Fruit fly (Drosophila melanogaster) Kc167 (cell line): ENCODE data around the gene Arpc3A.

Experiments
- Myc ChIP-seq: fragments of >200 bp; optimal IDR thresholded peaks from 2 replicates; lab custom pipeline; 2017; ENCODE audit warnings: missing external identifiers
- h ChIP-seq: fragments of >200 bp; optimal IDR thresholded peaks from 3 replicates; lab custom pipeline; 2018; ENCODE audit warnings: missing external identifiers
- insv ChIP-seq: fragments of >200 bp; optimal IDR thresholded peaks from 3 replicates; lab custom pipeline; 2018; ENCODE audit warnings: missing external identifiers
- psq ChIP-seq: fragments of >200 bp; optimal IDR thresholded peaks from 2 replicates; lab custom pipeline; 2017; ENCODE audit warnings: missing external identifiers

- TF ChIP-seq psq (lab: Kevin White, UChicago) (no peak), insv (lab: Kevin White, UChicago) (no peak), Myc (lab: Kevin White, UChicago) (no peak), h (lab: Kevin White, UChicago) (no peak)
Measured at dm6 chr3R:15834375-15835031, at the start of gene Arpc3A, which contains the start of gene CG43317.
